Fruit fly (Drosophila melanogaster): ENCODE measurements around the gene Gr89a.
A peak's percentile ranks its signal among the peaks of the same experiment; 100 is the strongest.

Gene Gr89a

dm6 chr3R:16496209-16496608 is 2.5 kb downstream of the Gr89a start:
- TF ChIP-seq CG1620 (GFP tag; optimal IDR thresholded peaks at IDR 0.05) (no peak), cic (GFP tag; optimal IDR thresholded peaks at IDR 0.05) (no peak), bab1 (GFP tag; optimal IDR thresholded peaks at IDR 0.05) (peak; percentile 39)

DNA sequence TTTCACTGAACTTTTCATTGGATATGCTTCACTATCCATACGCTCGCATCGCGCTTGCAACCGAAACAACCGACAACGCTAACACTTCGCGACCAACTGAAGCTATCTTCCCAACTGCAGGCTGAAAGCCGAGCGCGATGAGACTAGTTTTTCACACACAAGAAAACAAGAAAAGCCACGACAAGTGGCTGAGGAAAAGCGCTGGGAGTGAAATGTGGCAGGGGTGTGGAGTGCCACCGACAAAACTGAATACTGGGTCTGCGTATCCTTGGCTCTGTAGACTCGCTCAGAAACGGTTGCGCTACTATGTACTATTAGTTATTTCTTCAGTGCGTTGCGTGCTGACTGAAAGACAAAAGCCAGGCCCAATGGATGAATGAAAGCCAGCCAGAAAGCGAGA is 3.4 kb downstream of the Gr89a start, which contains the start of gene Cad89D:
Gene Cad89D, minus strand, starts transcription at position 101 of the 400 bp plus-strand sequence.
- no peak for TF ChIP-seq Hr96 (GFP tag; optimal IDR thresholded peaks at IDR 0.05)
- TF ChIP-seq CG5204 (GFP tag; optimal IDR thresholded peaks at IDR 0.05): no peak
- TF ChIP-seq toe (GFP tag; optimal IDR thresholded peaks at IDR 0.05): no peak
- TF ChIP-seq kay (GFP tag; ENCODE audit: borderline replicate concordance): no peak
- no peak for TF ChIP-seq ovo (GFP tag; optimal IDR thresholded peaks at IDR 0.05)
- no peak for TF ChIP-seq CG7045 (GFP tag; optimal IDR thresholded peaks at IDR 0.05)
- no peak for TF ChIP-seq cic (GFP tag; optimal IDR thresholded peaks at IDR 0.05)
- no peak for TF ChIP-seq bab1 (GFP tag; optimal IDR thresholded peaks at IDR 0.05)
- no peak for TF ChIP-seq CG1620 (GFP tag; optimal IDR thresholded peaks at IDR 0.05)
- no peak for TF ChIP-seq cnc (optimal IDR thresholded peaks at IDR 0.05)
- TF ChIP-seq tj (GFP tag; optimal IDR thresholded peaks at IDR 0.05): no peak
- TF ChIP-seq CG14711 (tag; optimal IDR thresholded peaks at IDR 0.05): no peak
- TF ChIP-seq Crg-1 (GFP tag; optimal IDR thresholded peaks at IDR 0.05): no peak
- no peak for TF ChIP-seq CG11617 (GFP tag; optimal IDR thresholded peaks at IDR 0.05)
- no peak for TF ChIP-seq Mnt (GFP tag; optimal IDR thresholded peaks at IDR 0.05)
- no peak for TF ChIP-seq CG12768 (GFP tag; optimal IDR thresholded peaks at IDR 0.05)
- no peak for TF ChIP-seq Clk (GFP tag; optimal IDR thresholded peaks at IDR 0.05)
- TF ChIP-seq CG33017 (tag; optimal IDR thresholded peaks at IDR 0.05): no peak
- TF ChIP-seq CG7101 (tag; optimal IDR thresholded peaks at IDR 0.05): no peak
- no peak for TF ChIP-seq pad (GFP tag; optimal IDR thresholded peaks at IDR 0.05)

DNA sequence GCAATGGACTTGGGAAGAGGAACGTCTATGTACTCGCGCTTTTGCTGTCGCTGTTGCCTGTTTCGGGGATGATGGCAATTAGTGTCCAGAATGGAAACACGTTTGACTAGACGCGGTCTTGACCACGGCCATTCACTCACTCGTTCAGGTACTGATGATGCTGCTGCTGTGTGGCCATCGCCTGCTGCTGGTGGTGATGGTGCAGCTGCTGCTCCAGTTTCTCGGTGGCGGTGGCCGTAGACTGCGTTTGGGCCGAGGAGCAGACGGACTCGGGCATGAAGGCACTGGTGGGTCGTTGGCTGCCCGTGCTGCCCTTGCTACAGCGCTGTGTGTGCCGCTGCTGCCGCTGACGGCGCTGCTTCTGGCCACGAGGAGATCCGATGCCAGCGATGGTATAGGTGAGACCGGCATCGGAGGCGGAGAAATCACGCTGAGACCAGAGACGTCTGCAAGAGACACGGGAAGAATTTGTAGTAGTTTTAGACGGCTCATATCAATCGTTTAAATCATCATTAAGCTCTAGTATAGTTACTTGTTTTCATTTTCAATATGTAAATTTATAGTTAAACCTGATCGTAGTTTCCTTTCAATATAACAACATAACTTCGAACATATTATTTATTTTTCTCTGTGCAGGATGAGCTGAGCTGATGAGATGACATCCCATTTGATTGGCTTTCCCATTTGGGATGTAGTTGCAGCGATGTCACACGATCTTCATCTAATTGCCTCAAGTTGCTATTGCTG is 13.1 kb downstream of the Gr89a start:
- TF ChIP-seq CG1620 (GFP tag; optimal IDR thresholded peaks at IDR 0.05): no peak
- TF ChIP-seq CG14711 (tag; optimal IDR thresholded peaks at IDR 0.05): no peak
- TF ChIP-seq Clk (GFP tag; optimal IDR thresholded peaks at IDR 0.05): no peak
- TF ChIP-seq CG33017 (tag; optimal IDR thresholded peaks at IDR 0.05): no peak
- no peak for TF ChIP-seq ovo (GFP tag; optimal IDR thresholded peaks at IDR 0.05)
- no peak for TF ChIP-seq CG7045 (GFP tag; optimal IDR thresholded peaks at IDR 0.05)
- no peak for TF ChIP-seq CG7101 (tag; optimal IDR thresholded peaks at IDR 0.05)
- TF ChIP-seq CG5204 (GFP tag; optimal IDR thresholded peaks at IDR 0.05): no peak
- TF ChIP-seq toe (GFP tag; optimal IDR thresholded peaks at IDR 0.05): no peak
- TF ChIP-seq CG12768 (GFP tag; optimal IDR thresholded peaks at IDR 0.05): no peak
- no peak for TF ChIP-seq Crg-1 (GFP tag; optimal IDR thresholded peaks at IDR 0.05)
- TF ChIP-seq cnc (optimal IDR thresholded peaks at IDR 0.05): no peak
- TF ChIP-seq cic (GFP tag; optimal IDR thresholded peaks at IDR 0.05): no peak
- no peak for TF ChIP-seq Mnt (GFP tag; optimal IDR thresholded peaks at IDR 0.05)
- TF ChIP-seq Hr96 (GFP tag; optimal IDR thresholded peaks at IDR 0.05): no peak
- no peak for TF ChIP-seq pad (GFP tag; optimal IDR thresholded peaks at IDR 0.05)
- TF ChIP-seq tj (GFP tag; optimal IDR thresholded peaks at IDR 0.05): no peak
- no peak for TF ChIP-seq kay (GFP tag; ENCODE audit: borderline replicate concordance)

DNA sequence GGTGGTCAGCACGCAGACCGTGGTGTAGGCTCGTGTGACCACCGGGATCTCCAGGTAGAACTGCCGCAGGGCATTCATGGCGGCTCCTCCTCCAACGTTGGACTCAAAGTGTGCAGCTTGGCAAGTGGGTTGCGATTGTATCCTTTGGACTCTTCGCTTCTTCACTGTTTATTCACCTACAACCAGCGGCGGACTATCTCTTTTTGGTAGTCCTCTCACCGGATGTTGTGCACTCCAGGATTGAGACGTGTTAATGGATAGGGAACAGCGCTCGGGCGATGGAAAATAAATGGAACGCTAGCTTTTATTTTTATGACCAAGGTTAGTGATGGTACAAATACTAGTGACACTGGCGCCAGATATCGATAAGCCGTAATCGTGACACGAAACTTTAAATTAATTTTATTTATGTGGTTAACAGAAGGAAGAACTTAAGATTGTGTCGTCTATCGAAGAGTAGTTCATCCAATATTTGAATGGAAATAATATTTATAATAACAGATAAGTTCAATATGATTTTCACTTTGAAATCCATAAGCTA is 14.8 kb downstream of the Gr89a start, which contains the start of gene Der-2:
Gene Der-2, minus strand, starts transcription at position 347 of the 541 bp plus-strand sequence.
- TF ChIP-seq bab1 (GFP tag; optimal IDR thresholded peaks at IDR 0.05) (peak; percentile 22), CG14711 (tag; optimal IDR thresholded peaks at IDR 0.05) (no peak), kay (GFP tag; ENCODE audit: borderline replicate concordance) (peak; percentile 38), CG7045 (GFP tag; optimal IDR thresholded peaks at IDR 0.05) (no peak), Mnt (GFP tag; optimal IDR thresholded peaks at IDR 0.05) (no peak), toe (GFP tag; optimal IDR thresholded peaks at IDR 0.05) (no peak), Clk (GFP tag; optimal IDR thresholded peaks at IDR 0.05) (no peak), CG11617 (GFP tag; optimal IDR thresholded peaks at IDR 0.05) (no peak), cic (GFP tag; optimal IDR thresholded peaks at IDR 0.05) (no peak), tj (GFP tag; optimal IDR thresholded peaks at IDR 0.05) (no peak)

dm6 chr3R:16482276-16482675 is 16.5 kb downstream of the Gr89a start, which contains the start of gene Sdhaf3:
Sdhaf3 (minus strand) TSS chr3R:16482452.
- TF ChIP-seq CG7045 (GFP tag; optimal IDR thresholded peaks at IDR 0.05): no peak
- no peak for TF ChIP-seq CG12768 (GFP tag; optimal IDR thresholded peaks at IDR 0.05)
- TF ChIP-seq toe (GFP tag; optimal IDR thresholded peaks at IDR 0.05): peak; percentile 13
- TF ChIP-seq ovo (GFP tag; optimal IDR thresholded peaks at IDR 0.05): no peak
- TF ChIP-seq pad (GFP tag; optimal IDR thresholded peaks at IDR 0.05): no peak
- peak; percentile 15 for TF ChIP-seq CG5204 (GFP tag; optimal IDR thresholded peaks at IDR 0.05)
- no peak for TF ChIP-seq bab1 (GFP tag; optimal IDR thresholded peaks at IDR 0.05)
- peak; percentile 2 for TF ChIP-seq Mnt (GFP tag; optimal IDR thresholded peaks at IDR 0.05)
- TF ChIP-seq CG7101 (tag; optimal IDR thresholded peaks at IDR 0.05): peak; percentile 0
- peak; percentile 39 for TF ChIP-seq Crg-1 (GFP tag; optimal IDR thresholded peaks at IDR 0.05)
- TF ChIP-seq cic (GFP tag; optimal IDR thresholded peaks at IDR 0.05): no peak
- no peak for TF ChIP-seq CG11617 (GFP tag; optimal IDR thresholded peaks at IDR 0.05)
- TF ChIP-seq Hr96 (GFP tag; optimal IDR thresholded peaks at IDR 0.05): no peak
- TF ChIP-seq tj (GFP tag; optimal IDR thresholded peaks at IDR 0.05): no peak
- no peak for TF ChIP-seq Clk (GFP tag; optimal IDR thresholded peaks at IDR 0.05)
- TF ChIP-seq kay (GFP tag; ENCODE audit: borderline replicate concordance): peak; percentile 82
- no peak for TF ChIP-seq cnc (optimal IDR thresholded peaks at IDR 0.05)
- TF ChIP-seq CG33017 (tag; optimal IDR thresholded peaks at IDR 0.05): no peak
- TF ChIP-seq CG1620 (GFP tag; optimal IDR thresholded peaks at IDR 0.05): peak; percentile 29
- no peak for TF ChIP-seq CG14711 (tag; optimal IDR thresholded peaks at IDR 0.05)

DNA sequence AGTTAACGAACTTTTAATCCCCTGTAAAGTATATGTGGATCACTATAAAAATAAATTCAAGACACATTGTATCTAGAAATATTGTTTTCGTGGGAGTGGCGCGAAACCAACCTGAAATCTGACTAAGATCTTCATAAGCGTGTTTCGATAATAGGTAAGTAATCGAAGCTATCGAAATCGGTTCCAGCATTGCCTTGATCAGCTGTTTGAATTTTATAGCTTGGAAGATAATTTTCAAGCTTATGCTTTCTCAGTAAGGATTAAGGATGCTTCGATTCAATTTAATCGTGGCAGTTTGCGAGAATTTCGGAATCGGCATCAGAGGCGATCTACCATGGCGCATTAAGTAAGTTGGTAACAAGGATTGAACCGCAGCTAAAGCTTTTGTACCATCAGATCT is 17.8 kb downstream of the Gr89a start, which contains the start of gene Dhfr:
Gene Dhfr, plus strand, starts transcription at position 173 of the 400 bp plus-strand sequence.
- TF ChIP-seq CG12768 (GFP tag; optimal IDR thresholded peaks at IDR 0.05) (no peak), CG14711 (tag; optimal IDR thresholded peaks at IDR 0.05) (no peak), Hr96 (GFP tag; optimal IDR thresholded peaks at IDR 0.05) (no peak), bab1 (GFP tag; optimal IDR thresholded peaks at IDR 0.05) (no peak), cnc (optimal IDR thresholded peaks at IDR 0.05) (no peak), CG7101 (tag; optimal IDR thresholded peaks at IDR 0.05) (no peak), Mnt (GFP tag; optimal IDR thresholded peaks at IDR 0.05) (no peak), Crg-1 (GFP tag; optimal IDR thresholded peaks at IDR 0.05) (no peak)
